Fruit fly (Drosophila melanogaster) whole organism, embryonic: ENCODE results near the gene CG43094.

Source experiments
- B-H1 ChIP-seq: fragments of 200-800 bp; sonication (Bioruptor generic); IDR thresholded peaks from 3 replicates; pipeline ENCODE4 v1.3.6; 2022; ENCODE audit warnings: missing biosample characterization, missing genetic modification characterization
- BEAF-32 ChIP-seq: fragments of 200-800 bp; sonication (Bioruptor generic); optimal IDR thresholded peaks from 3 replicates; lab custom pipeline; 2017; ENCODE audit warnings: missing biosample characterization, missing genetic modification characterization, mild to moderate bottlenecking, moderate library complexity, missing genetic modification reagents
- CG11560 ChIP-seq: fragments of 200-800 bp; sonication (Bioruptor generic); IDR thresholded peaks from 3 replicates; pipeline ENCODE4 v1.3.6; 2022; ENCODE audit warnings: missing biosample characterization, missing genetic modification characterization
- CG12659 ChIP-seq: fragments of 200-800 bp; sonication (Bioruptor generic); optimal IDR thresholded peaks from 3 replicates; lab custom pipeline; 2017; ENCODE audit warnings: mild to moderate bottlenecking, missing biosample characterization, missing genetic modification reagents, missing genetic modification characterization
- CG13287 ChIP-seq: fragments of 200-800 bp; sonication (Bioruptor generic); IDR thresholded peaks from 2 replicates; pipeline ENCODE4 v1.3.6; 2022; ENCODE audit warnings: missing biosample characterization, missing genetic modification characterization; ENCODE audit not compliant: partially characterized antibody
- CG14050 ChIP-seq: fragments of 200-800 bp; sonication (Bioruptor generic); IDR thresholded peaks from 3 replicates; pipeline ENCODE4 v1.3.6; 2022; ENCODE audit warnings: missing biosample characterization, missing genetic modification characterization
- CG15011 ChIP-seq: fragments of 200-800 bp; sonication (Bioruptor generic); optimal IDR thresholded peaks from 3 replicates; lab custom pipeline; 2018; ENCODE audit warnings: missing biosample characterization, mild to moderate bottlenecking, missing genetic modification characterization
- CG15514 ChIP-seq: fragments of 200-800 bp; sonication (Bioruptor generic); optimal IDR thresholded peaks from 3 replicates; lab custom pipeline; 2017; ENCODE audit warnings: missing biosample characterization, missing genetic modification characterization, mild to moderate bottlenecking, moderate library complexity, missing genetic modification reagents
- CG1603 ChIP-seq: fragments of 200-800 bp; sonication (Bioruptor generic); optimal IDR thresholded peaks from 2 replicates; lab custom pipeline; 2019; ENCODE audit warnings: missing biosample characterization, mild to moderate bottlenecking, missing genetic modification characterization, moderate library complexity
- CG2116 ChIP-seq: fragments of 200-800 bp; sonication (Bioruptor generic); optimal IDR thresholded peaks from 3 replicates; lab custom pipeline; 2018; ENCODE audit warnings: missing biosample characterization, mild to moderate bottlenecking, missing genetic modification characterization
- CG31388 ChIP-seq: fragments of 200-800 bp; sonication (Bioruptor generic); optimal IDR thresholded peaks from 2 replicates; lab custom pipeline; 2016; ENCODE audit warnings: missing biosample characterization, missing genetic modification characterization
- CG34224 ChIP-seq: fragments of 200-800 bp; sonication (Bioruptor generic); IDR thresholded peaks from 3 replicates; pipeline ENCODE4 v1.3.6; 2022; ENCODE audit warnings: missing biosample characterization, missing genetic modification characterization; ENCODE audit not compliant: partially characterized antibody
- CG34422 ChIP-seq: fragments of 200-800 bp; sonication (Bioruptor generic); IDR thresholded peaks from 3 replicates; pipeline ENCODE4 v1.3.6; 2022; ENCODE audit warnings: missing biosample characterization, missing genetic modification characterization
- CG3847 ChIP-seq: fragments of 200-800 bp; sonication (Bioruptor generic); IDR thresholded peaks from 2 replicates; pipeline ENCODE4 v1.3.6; 2022; ENCODE audit warnings: missing biosample characterization, missing genetic modification characterization
- CG4617 ChIP-seq: fragments of 200-800 bp; sonication (Bioruptor generic); optimal IDR thresholded peaks from 3 replicates; lab custom pipeline; 2016; ENCODE audit warnings: missing biosample characterization, missing genetic modification characterization, borderline replicate concordance
- CG6791 ChIP-seq: fragments of 200-800 bp; sonication (Bioruptor generic); IDR thresholded peaks from 3 replicates; pipeline ENCODE4 v1.3.6; 2022; ENCODE audit warnings: missing biosample characterization, missing genetic modification characterization; ENCODE audit not compliant: partially characterized antibody
- CHES-1-like ChIP-seq: fragments of 200-800 bp; sonication (Bioruptor generic); optimal IDR thresholded peaks from 2 replicates; lab custom pipeline; 2016; ENCODE audit warnings: missing biosample characterization, missing genetic modification characterization
- CTCF ChIP-seq: fragments of 200-800 bp; sonication (Bioruptor generic); optimal IDR thresholded peaks from 2 replicates; lab custom pipeline; 2017; ENCODE audit warnings: missing biosample characterization, mild to moderate bottlenecking, missing genetic modification characterization, moderate library complexity
- Dll ChIP-seq: fragments of 200-800 bp; sonication (Bioruptor generic); IDR thresholded peaks from 4 replicates; pipeline ENCODE4 v1.3.6; 2022; ENCODE audit warnings: missing biosample characterization, missing genetic modification characterization; ENCODE audit not compliant: partially characterized antibody
- E2f1 ChIP-seq: fragments of 200-800 bp; sonication (Bioruptor generic); IDR thresholded peaks from 2 replicates; pipeline ENCODE4 v1.3.6; 2022; ENCODE audit warnings: missing biosample characterization, missing genetic modification characterization
- HLH4C ChIP-seq: fragments of 200-800 bp; sonication (Bioruptor generic); IDR thresholded peaks from 3 replicates; pipeline ENCODE4 v1.3.6; 2022; ENCODE audit warnings: missing biosample characterization, missing genetic modification characterization; ENCODE audit not compliant: partially characterized antibody
- Hmr ChIP-seq: fragments of 200-800 bp; sonication (Bioruptor generic); optimal IDR thresholded peaks from 3 replicates; lab custom pipeline; 2017; ENCODE audit warnings: mild to moderate bottlenecking, missing biosample characterization, missing genetic modification reagents, missing genetic modification characterization
- MESR4 ChIP-seq: fragments of 200-800 bp; sonication (Bioruptor generic); optimal IDR thresholded peaks from 2 replicates; lab custom pipeline; 2018; ENCODE audit warnings: missing biosample characterization, mild to moderate bottlenecking, missing genetic modification characterization, moderate library complexity
- Med ChIP-seq: fragments of 200-800 bp; sonication (Bioruptor generic); peaks from one replicate; lab custom pipeline; 2016; ENCODE audit warnings: missing biosample characterization, missing genetic modification characterization, mild to moderate bottlenecking, inconsistent platforms, moderate library complexity
- Scr ChIP-seq: fragments of 200-800 bp; sonication (Bioruptor generic); IDR thresholded peaks from 2 replicates; pipeline ENCODE4 v1.3.6; 2022; ENCODE audit warnings: missing biosample characterization, missing genetic modification characterization; ENCODE audit not compliant: partially characterized antibody
- Sin3A ChIP-seq: fragments of >200 bp; optimal IDR thresholded peaks from 2 replicates; lab custom pipeline; 2018
- Sry-δ ChIP-seq: fragments of 200-800 bp; sonication (Bioruptor generic); optimal IDR thresholded peaks from 2 replicates; lab custom pipeline; 2016; ENCODE audit warnings: missing biosample characterization, missing genetic modification characterization
- YL-1 ChIP-seq: fragments of 200-800 bp; sonication (Bioruptor generic); optimal IDR thresholded peaks from 3 replicates; lab custom pipeline; 2017; ENCODE audit warnings: missing biosample characterization, mild to moderate bottlenecking, missing genetic modification characterization
- amos ChIP-seq: fragments of 200-800 bp; sonication (Bioruptor generic); IDR thresholded peaks from 2 replicates; pipeline ENCODE4 v1.3.6; 2022; ENCODE audit warnings: missing biosample characterization, missing genetic modification characterization; ENCODE audit not compliant: partially characterized antibody
- ap ChIP-seq: fragments of 200-800 bp; sonication (Bioruptor generic); IDR thresholded peaks from 2 replicates; pipeline ENCODE4 v1.3.6; 2022; ENCODE audit warnings: missing biosample characterization, missing genetic modification characterization
- croc ChIP-seq: fragments of 200-800 bp; sonication (Bioruptor generic); conservative IDR thresholded peaks from 3 replicates; pipeline ENCODE4 v1.3.6; 2022; ENCODE audit warnings: missing biosample characterization, missing genetic modification characterization
- da ChIP-seq: fragments of 200-800 bp; sonication (Bioruptor generic); optimal IDR thresholded peaks from 2 replicates; lab custom pipeline; 2016; ENCODE audit warnings: missing biosample characterization, missing genetic modification characterization
- disco-r ChIP-seq: fragments of 200-800 bp; sonication (Bioruptor generic); optimal IDR thresholded peaks from 2 replicates; lab custom pipeline; 2016; ENCODE audit warnings: missing biosample characterization, missing genetic modification characterization
- eve ChIP-seq, 2 experiments: fragments of >200 bp; optimal IDR thresholded peaks; 2 replicates each; lab custom pipeline; 2017; ENCODE audit warnings: missing biosample characterization in 2 of 2, missing genetic modification characterization in 2 of 2
- fd64A ChIP-seq: fragments of 200-800 bp; sonication (Bioruptor generic); optimal IDR thresholded peaks from 3 replicates; lab custom pipeline; 2018; ENCODE audit warnings: missing biosample characterization, mild to moderate bottlenecking, missing genetic modification characterization
- gfzf ChIP-seq: fragments of 200-800 bp; sonication (Bioruptor generic); optimal IDR thresholded peaks from 2 replicates; lab custom pipeline; 2016; ENCODE audit warnings: missing biosample characterization, mild to moderate bottlenecking, missing genetic modification characterization, moderate library complexity
- gro ChIP-seq: fragments of 200-800 bp; sonication (Bioruptor generic); optimal IDR thresholded peaks from 2 replicates; lab custom pipeline; 2016; ENCODE audit warnings: missing biosample characterization, missing genetic modification characterization
- gt ChIP-seq: fragments of 200-800 bp; sonication (Bioruptor generic); IDR thresholded peaks from 2 replicates; pipeline ENCODE4 v1.3.6; 2022; ENCODE audit warnings: missing biosample characterization, missing genetic modification characterization
- hbn ChIP-seq: fragments of 200-800 bp; sonication (Bioruptor generic); IDR thresholded peaks from 2 replicates; pipeline ENCODE4 v1.3.6; 2022; ENCODE audit warnings: missing biosample characterization, missing genetic modification characterization; ENCODE audit not compliant: partially characterized antibody
- knrl ChIP-seq: fragments of 200-800 bp; sonication (Bioruptor generic); IDR thresholded peaks from 3 replicates; pipeline ENCODE4 v1.3.6; 2022; ENCODE audit warnings: missing biosample characterization, missing genetic modification characterization; ENCODE audit not compliant: partially characterized antibody
- maf-S ChIP-seq: fragments of 200-800 bp; sonication (Bioruptor generic); optimal IDR thresholded peaks from 2 replicates; lab custom pipeline; 2016; ENCODE audit warnings: missing biosample characterization, missing genetic modification characterization
- pita ChIP-seq: fragments of 200-800 bp; sonication (Bioruptor generic); optimal IDR thresholded peaks from 2 replicates; lab custom pipeline; 2017; ENCODE audit warnings: missing biosample characterization, mild to moderate bottlenecking, missing genetic modification characterization
- pzg ChIP-seq: fragments of 200-800 bp; sonication (Bioruptor generic); optimal IDR thresholded peaks from 3 replicates; lab custom pipeline; 2018; ENCODE audit warnings: missing biosample characterization, mild to moderate bottlenecking, missing genetic modification characterization, moderate library complexity
- trem ChIP-seq: fragments of 200-800 bp; optimal IDR thresholded peaks from 3 replicates; lab custom pipeline; 2019; ENCODE audit warnings: missing biosample characterization, mild to moderate bottlenecking, missing genetic modification characterization, moderate library complexity
- tup ChIP-seq: fragments of 200-800 bp; sonication (Bioruptor generic); optimal IDR thresholded peaks from 2 replicates; lab custom pipeline; 2016; ENCODE audit warnings: missing biosample characterization, mild to moderate bottlenecking, missing genetic modification characterization, moderate library complexity
- vfl ChIP-seq: fragments of 200-800 bp; sonication (Bioruptor generic); optimal IDR thresholded peaks from 2 replicates; lab custom pipeline; 2016; ENCODE audit warnings: missing biosample characterization, missing genetic modification characterization
- zen ChIP-seq: fragments of 200-800 bp; sonication (Bioruptor generic); optimal IDR thresholded peaks from 3 replicates; lab custom pipeline; 2018; ENCODE audit warnings: missing biosample characterization, mild to moderate bottlenecking, missing genetic modification characterization, moderate library complexity

Gene CG43094

DNA sequence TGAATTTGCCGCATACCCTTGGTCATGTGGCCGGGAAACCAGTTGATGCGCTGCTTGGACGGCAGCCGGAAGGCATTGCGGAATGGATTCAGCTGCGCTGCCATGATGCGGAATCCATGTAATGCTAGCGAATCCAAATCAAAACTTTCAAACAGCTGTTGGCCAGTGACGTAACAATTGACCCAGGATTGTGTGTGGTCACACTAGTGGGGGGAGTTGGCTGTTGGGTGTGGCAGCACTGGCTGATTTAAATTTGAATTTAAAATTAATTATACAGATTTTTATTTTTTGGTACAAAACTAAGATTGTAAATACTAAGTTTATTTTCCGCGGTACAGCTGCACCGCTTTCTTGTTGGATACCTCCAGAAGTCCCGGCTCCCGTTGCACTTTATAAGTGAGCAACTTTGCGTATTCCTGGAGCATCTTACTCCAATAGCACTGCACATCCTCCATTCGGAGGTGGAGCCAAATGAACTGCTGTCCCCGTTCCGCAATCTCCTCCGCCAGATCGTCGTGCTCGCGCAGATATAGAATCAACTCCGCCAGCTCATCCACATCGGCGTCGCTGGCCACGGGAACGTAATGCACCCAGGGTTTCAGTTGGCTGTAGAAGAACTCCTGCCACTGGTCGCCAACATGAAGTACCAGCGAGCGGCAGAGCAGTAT lies 23.2 kb downstream of the CG43094 start, which contains the start of gene CG17141 (continued):
- no peak for TF ChIP-seq tup

- peak; percentile 69 for TF ChIP-seq CG4617 (GFP tag; lab: Kevin White, UChicago)
- TF ChIP-seq eve (GFP tag; optimal IDR thresholded peaks at IDR 0.05; lab: Kevin White, UChicago), result no peak
- no peak for TF ChIP-seq fd64A (GFP tag; lab: Kevin White, UChicago)
- TF ChIP-seq Dll (GFP tag; lab: Robert Waterston, UW), result no peak
- TF ChIP-seq CG34422 (GFP tag; lab: Robert Waterston, UW), result peak; percentile 31; the same call in 1 of the 3 replicates
- TF ChIP-seq hbn, result no peak
- no peak for TF ChIP-seq CG14050
- TF ChIP-seq E2f1, result no peak
- TF ChIP-seq BEAF-32 (GFP tag; lab: Kevin White, UChicago), result peak; percentile 46
- no peak for TF ChIP-seq HLH4C
- peak; percentile 78 for TF ChIP-seq pzg (GFP tag; lab: Kevin White, UChicago)
- TF ChIP-seq CG34224 (GFP tag; lab: Robert Waterston, UW), result peak; percentile 37; the same call in 1 of the 3 replicates
- TF ChIP-seq gro, result no peak
- no peak for TF ChIP-seq zen
- TF ChIP-seq croc (GFP tag; lab: Robert Waterston, UW), result no peak
- no peak for TF ChIP-seq CG31388 (GFP tag; lab: Kevin White, UChicago)
- peak; percentile 5 for TF ChIP-seq CHES-1-like (GFP tag; lab: Kevin White, UChicago)
- no peak for TF ChIP-seq maf-S (GFP tag; lab: Kevin White, UChicago)
- TF ChIP-seq ap (GFP tag; lab: Robert Waterston, UW), result no peak
- no peak for TF ChIP-seq pita (GFP tag; lab: Kevin White, UChicago)
- no peak for TF ChIP-seq B-H1 (GFP tag; lab: Robert Waterston, UW)
- TF ChIP-seq CG12659 (GFP tag; lab: Kevin White, UChicago), result peak; percentile 40
- TF ChIP-seq CG11560 (tag; lab: Robert Waterston, UW), result no peak
- peak; percentile 38; the same call in 1 of the 2 replicates for TF ChIP-seq Scr
- peak; percentile 83 for TF ChIP-seq gfzf (GFP tag; lab: Kevin White, UChicago)
- peak; percentile 76 for TF ChIP-seq Med
- no peak for TF ChIP-seq knrl
- peak; percentile 33; the same call in 1 of the 2 replicates for TF ChIP-seq amos (GFP tag; lab: Robert Waterston, UW)
- TF ChIP-seq Hmr (GFP tag; lab: Kevin White, UChicago), result no peak
- TF ChIP-seq disco-r (GFP tag; lab: Kevin White, UChicago), result no peak
- peak; percentile 97 for TF ChIP-seq CG1603 (tag; lab: Kevin White, UChicago)
- peak; percentile 24 for TF ChIP-seq Sry-δ (GFP tag; lab: Kevin White, UChicago)
- TF ChIP-seq CTCF, result peak; percentile 42
- TF ChIP-seq YL-1, result peak; percentile 10
- no peak for TF ChIP-seq vfl
- peak; percentile 84 for TF ChIP-seq MESR4 (GFP tag; lab: Kevin White, UChicago)
- peak; percentile 56; the same call in 1 of the 2 replicates for TF ChIP-seq CG13287 (GFP tag; lab: Robert Waterston, UW)
- TF ChIP-seq CG15011 (GFP tag; lab: Kevin White, UChicago), result no peak
- peak; percentile 40 for TF ChIP-seq CG15514 (GFP tag; lab: Kevin White, UChicago)
- no peak for TF ChIP-seq da (GFP tag; lab: Kevin White, UChicago)
- peak; percentile 61 for TF ChIP-seq Sin3A (lab: Kevin White, UChicago)
- peak; percentile 53 for TF ChIP-seq trem (tag; lab: Kevin White, UChicago)
- no peak for TF ChIP-seq gt (GFP tag; lab: Robert Waterston, UW)
- peak; percentile 42; the same call in 1 of the 3 replicates for TF ChIP-seq CG6791
- peak; percentile 59 for TF ChIP-seq CG3847 (GFP tag; lab: Robert Waterston, UW)
- peak; percentile 43 for TF ChIP-seq CG2116 (GFP tag; lab: Kevin White, UChicago)
Observed at dm6 chr3R:22745432-22745831, 25.4 kb downstream of the CG43094 start, which contains the start of the genes vret and HP1c. Gene vret, minus strand, starts transcription at chr3R:22745581. Gene HP1c, plus strand, starts transcription at chr3R:22745620.
